Worm (Caenorhabditis elegans) whole organism, L2 larva: Measurements from ENCODE around the gene F27E5.5.

Source experiments
- F13H6.1 ChIP-seq: sonication (generic microtip); optimal IDR thresholded peaks from 2 replicates; lab custom pipeline; 2016; ENCODE audit warnings: missing genetic modification characterization, missing compliant biosample characterization
- Y55F3AM.14 ChIP-seq: fragments of 200-800 bp; sonication (Bioruptor generic); optimal IDR thresholded peaks from 2 replicates; lab custom pipeline; 2018; ENCODE audit warnings: mild to moderate bottlenecking, missing genetic modification characterization, missing compliant biosample characterization
- ZK546.5 ChIP-seq: sonication (generic microtip); optimal IDR thresholded peaks from 2 replicates; lab custom pipeline; 2017; ENCODE audit warnings: missing biosample characterization, missing genetic modification characterization
- alr-1 ChIP-seq: fragments of 150-350 bp; optimal IDR thresholded peaks from 2 replicates; lab custom pipeline; 2014; ENCODE audit warnings: missing biosample characterization, missing genetic modification characterization
- aly-2 ChIP-seq: fragments of 150-350 bp; optimal IDR thresholded peaks from 2 replicates; lab custom pipeline; 2014; ENCODE audit warnings: missing biosample characterization, missing genetic modification characterization
- ama-1 ChIP-seq: fragments of 150-350 bp; optimal IDR thresholded peaks from 2 replicates; lab custom pipeline; 2018; ENCODE audit warnings: inconsistent platforms
- ceh-82 ChIP-seq: fragments of 150-350 bp; optimal IDR thresholded peaks from 2 replicates; lab custom pipeline; 2014; ENCODE audit warnings: missing biosample characterization, missing genetic modification characterization
- crh-2 ChIP-seq: sonication (generic microtip); optimal IDR thresholded peaks from 2 replicates; lab custom pipeline; 2017; ENCODE audit warnings: missing biosample characterization, missing genetic modification characterization
- dmd-4 ChIP-seq: sonication (generic microtip); optimal IDR thresholded peaks from 2 replicates; lab custom pipeline; 2017; ENCODE audit warnings: missing biosample characterization, missing genetic modification characterization
- elt-1 ChIP-seq: fragments of 150-350 bp; optimal IDR thresholded peaks from 2 replicates; lab custom pipeline; 2014; ENCODE audit warnings: missing biosample characterization, missing genetic modification characterization
- elt-3 ChIP-seq: sonication (generic microtip); optimal IDR thresholded peaks from 2 replicates; lab custom pipeline; 2017; ENCODE audit warnings: missing biosample characterization, missing genetic modification characterization
- fos-1 ChIP-seq: fragments of 150-350 bp; optimal IDR thresholded peaks from 2 replicates; lab custom pipeline; 2014; ENCODE audit warnings: missing biosample characterization, missing genetic modification characterization
- lin-11 ChIP-seq: fragments of 150-350 bp; sonication (generic microtip); optimal IDR thresholded peaks from 2 replicates; lab custom pipeline; 2014; ENCODE audit warnings: missing biosample characterization, missing genetic modification characterization, inconsistent platforms, mixed read lengths
- mab-5 ChIP-seq: fragments of 150-350 bp; optimal IDR thresholded peaks from 2 replicates; lab custom pipeline; 2014; ENCODE audit warnings: missing biosample characterization, missing genetic modification characterization
- nhr-10 ChIP-seq: sonication (generic microtip); optimal IDR thresholded peaks from 2 replicates; lab custom pipeline; 2017; ENCODE audit warnings: missing biosample characterization, missing genetic modification characterization
- nhr-23 ChIP-seq: fragments of 150-350 bp; optimal IDR thresholded peaks from 2 replicates; lab custom pipeline; 2014; ENCODE audit warnings: missing biosample characterization, missing genetic modification reagents, missing genetic modification characterization
- nhr-237 ChIP-seq: fragments of 150-350 bp; optimal IDR thresholded peaks from 2 replicates; lab custom pipeline; 2014; ENCODE audit warnings: missing biosample characterization, missing genetic modification characterization
- nhr-6 ChIP-seq: fragments of 150-350 bp; optimal IDR thresholded peaks from 2 replicates; lab custom pipeline; 2014; ENCODE audit warnings: missing biosample characterization, missing genetic modification characterization
- nhr-77 ChIP-seq: fragments of 150-350 bp; optimal IDR thresholded peaks from 2 replicates; lab custom pipeline; 2014; ENCODE audit warnings: missing biosample characterization, missing genetic modification characterization
- sma-3 ChIP-seq: sonication (generic microtip); optimal IDR thresholded peaks from 2 replicates; lab custom pipeline; 2016; ENCODE audit warnings: missing genetic modification reagents, missing genetic modification characterization, missing compliant biosample characterization
- sma-9 ChIP-seq, 2 experiments: fragments of 150-350 bp in 1 of 2; sonication (generic microtip) in 1 of 2; optimal IDR thresholded peaks; 2 replicates each; lab custom pipeline; 2014 to 2016; ENCODE audit warnings: missing genetic modification characterization in 2 of 2, mild to moderate bottlenecking in 1 of 2, missing biosample characterization in 1 of 2, missing compliant biosample characterization in 1 of 2, missing genetic modification reagents in 1 of 2, moderate library complexity in 1 of 2
- ztf-1 ChIP-seq: fragments of 200-800 bp; sonication (Bioruptor generic); conservative IDR thresholded peaks from 2 replicates; pipeline ENCODE4 v1.3.6; 2022; ENCODE audit warnings: missing genetic modification characterization, missing compliant biosample characterization
- ztf-11 ChIP-seq: sonication (generic microtip); optimal IDR thresholded peaks from 2 replicates; lab custom pipeline; 2017; ENCODE audit warnings: missing biosample characterization, missing genetic modification characterization

F27E5.5 gene

ce11 chrII:10098428-10098827 lies 33.2 kb downstream of the F27E5.5 start:
- no peak for TF ChIP-seq sma-3 (GFP tag; lab: Kevin White, UChicago)
- TF ChIP-seq ztf-11 (tag; lab: Kevin White, UChicago), result no peak
- no peak for TF ChIP-seq nhr-6 (tag; lab: Kevin White, UChicago)
- no peak for TF ChIP-seq lin-11
- TF ChIP-seq nhr-10 (tag; lab: Kevin White, UChicago), result no peak
- TF ChIP-seq nhr-77 (tag; lab: Kevin White, UChicago), result no peak
- TF ChIP-seq F13H6.1 (tag; lab: Kevin White, UChicago), result no peak

ce11 chrII:10095224-10095623 lies 36.4 kb downstream of the F27E5.5 start:
- TF ChIP-seq elt-1 (tag; lab: Kevin White, UChicago), result no peak
- peak; percentile 72 for TF ChIP-seq fos-1 (tag; lab: Kevin White, UChicago)

ce11 chrII:10094190-10094923 lies 37.3 kb downstream of the F27E5.5 start, which contains the start of gene lact-2:
Gene lact-2 (plus strand): TSS chrII:10094873.
- TF ChIP-seq crh-2 (tag; lab: Kevin White, UChicago) (peak; percentile 7), aly-2 (tag; lab: Kevin White, UChicago) (no peak), fos-1 (tag; lab: Kevin White, UChicago) (peak; percentile 96)

ce11 chrII:10093120-10093519 lies 38.5 kb downstream of the F27E5.5 start:
- TF ChIP-seq sma-9 (GFP tag; optimal IDR thresholded peaks at IDR 0.05; lab: Kevin White, UChicago) (no peak), sma-9 (tag; optimal IDR thresholded peaks at IDR 0.05; lab: Kevin White, UChicago) (no peak), ztf-11 (tag; lab: Kevin White, UChicago) (no peak), nhr-6 (tag; lab: Kevin White, UChicago) (no peak), nhr-237 (tag; lab: Kevin White, UChicago) (no peak), nhr-77 (tag; lab: Kevin White, UChicago) (no peak), ama-1 (lab: Kevin White, UChicago) (no peak), Y55F3AM.14 (GFP tag; lab: Kevin White, UChicago) (no peak), F13H6.1 (tag; lab: Kevin White, UChicago) (no peak), ceh-82 (tag; lab: Kevin White, UChicago) (no peak), sma-3 (GFP tag; lab: Kevin White, UChicago) (no peak), ZK546.5 (tag; lab: Kevin White, UChicago) (no peak), nhr-23 (tag; lab: Kevin White, UChicago) (no peak), mab-5 (tag; lab: Kevin White, UChicago) (no peak), ztf-1 (GFP tag; lab: Robert Waterston, UW) (no peak), dmd-4 (tag; lab: Kevin White, UChicago) (no peak), alr-1 (tag; lab: Kevin White, UChicago) (no peak), elt-3 (tag; lab: Kevin White, UChicago) (no peak)

- no peak for TF ChIP-seq ceh-82 (tag; lab: Kevin White, UChicago)
- TF ChIP-seq, all 48 proteins: peak for 0
Observed at ce11 chrII:10084482-10084881, 47.2 kb downstream of the F27E5.5 start.
